Fruit fly (Drosophila melanogaster): ENCODE results near the gene ssp7.

The ssp7 gene

dm6 chrX:11148272-11148835, 8.3 kb upstream of the ssp7 start, which contains the start of gene Ran:
Gene Ran (minus strand): TSS chrX:11148716.
- TF ChIP-seq pad (GFP tag; optimal IDR thresholded peaks at IDR 0.05) (no peak), CG14711 (tag; optimal IDR thresholded peaks at IDR 0.05) (no peak), ovo (GFP tag; optimal IDR thresholded peaks at IDR 0.05) (no peak), bab1 (GFP tag; optimal IDR thresholded peaks at IDR 0.05) (peak; percentile 53), CG7045 (GFP tag; optimal IDR thresholded peaks at IDR 0.05) (no peak)

- TF ChIP-seq tj (GFP tag; optimal IDR thresholded peaks at IDR 0.05) (peak; percentile 61), Mnt (GFP tag; optimal IDR thresholded peaks at IDR 0.05) (peak; percentile 81), Hr96 (GFP tag; optimal IDR thresholded peaks at IDR 0.05) (no peak), cic (GFP tag; optimal IDR thresholded peaks at IDR 0.05) (peak; percentile 9)
These were observed 7.5 kb upstream of the ssp7 start for dm6 chrX:11147553-11148067.

- TF ChIP-seq toe (GFP tag; optimal IDR thresholded peaks at IDR 0.05) (no peak), Mnt (GFP tag; optimal IDR thresholded peaks at IDR 0.05) (no peak), CG7045 (GFP tag; optimal IDR thresholded peaks at IDR 0.05) (peak; percentile 57), cnc (optimal IDR thresholded peaks at IDR 0.05) (no peak), CG11617 (GFP tag; optimal IDR thresholded peaks at IDR 0.05) (peak; percentile 19), kay (GFP tag; ENCODE audit: borderline replicate concordance) (no peak), CG12768 (GFP tag; optimal IDR thresholded peaks at IDR 0.05) (peak; percentile 53), Clk (GFP tag; optimal IDR thresholded peaks at IDR 0.05) (no peak), CG1620 (GFP tag; optimal IDR thresholded peaks at IDR 0.05) (no peak), tj (GFP tag; optimal IDR thresholded peaks at IDR 0.05) (peak; percentile 70), CG14711 (tag; optimal IDR thresholded peaks at IDR 0.05) (peak; percentile 59), bab1 (GFP tag; optimal IDR thresholded peaks at IDR 0.05) (peak; percentile 38), CG7101 (tag; optimal IDR thresholded peaks at IDR 0.05) (peak; percentile 62), ovo (GFP tag; optimal IDR thresholded peaks at IDR 0.05) (no peak), CG5204 (GFP tag; optimal IDR thresholded peaks at IDR 0.05) (peak; percentile 24), Crg-1 (GFP tag; optimal IDR thresholded peaks at IDR 0.05) (no peak), pad (GFP tag; optimal IDR thresholded peaks at IDR 0.05) (peak; percentile 5), cic (GFP tag; optimal IDR thresholded peaks at IDR 0.05) (no peak), CG33017 (tag; optimal IDR thresholded peaks at IDR 0.05) (peak; percentile 63), Hr96 (GFP tag; optimal IDR thresholded peaks at IDR 0.05) (no peak)
These were observed 6.6 kb upstream of the ssp7 start for dm6 chrX:11146598-11147176.

dm6 chrX:11144575-11144974, 4.5 kb upstream of the ssp7 start:
- TF ChIP-seq CG33017 (tag; optimal IDR thresholded peaks at IDR 0.05) (no peak), tj (GFP tag; optimal IDR thresholded peaks at IDR 0.05) (no peak), cnc (optimal IDR thresholded peaks at IDR 0.05) (no peak)

dm6 chrX:11143820-11144219, 3.8 kb upstream of the ssp7 start, which contains the start of gene CG15201:
Gene CG15201 (plus strand): TSS chrX:11144120.
- TF ChIP-seq pad (GFP tag; optimal IDR thresholded peaks at IDR 0.05) (no peak), CG11617 (GFP tag; optimal IDR thresholded peaks at IDR 0.05) (no peak), Clk (GFP tag; optimal IDR thresholded peaks at IDR 0.05) (no peak), kay (GFP tag; ENCODE audit: borderline replicate concordance) (no peak), CG1620 (GFP tag; optimal IDR thresholded peaks at IDR 0.05) (no peak), ovo (GFP tag; optimal IDR thresholded peaks at IDR 0.05) (no peak), toe (GFP tag; optimal IDR thresholded peaks at IDR 0.05) (no peak), cnc (optimal IDR thresholded peaks at IDR 0.05) (no peak), Mnt (GFP tag; optimal IDR thresholded peaks at IDR 0.05) (no peak), Hr96 (GFP tag; optimal IDR thresholded peaks at IDR 0.05) (no peak), Crg-1 (GFP tag; optimal IDR thresholded peaks at IDR 0.05) (no peak), CG12768 (GFP tag; optimal IDR thresholded peaks at IDR 0.05) (no peak), tj (GFP tag; optimal IDR thresholded peaks at IDR 0.05) (no peak), CG7045 (GFP tag; optimal IDR thresholded peaks at IDR 0.05) (no peak), CG33017 (tag; optimal IDR thresholded peaks at IDR 0.05) (no peak), cic (GFP tag; optimal IDR thresholded peaks at IDR 0.05) (no peak)

dm6 chrX:11141785-11142591, 1.9 kb upstream of the ssp7 start, which contains the start of the genes CG15199 and CG15202:
Gene CG15199 (minus strand): TSS chrX:11141835.
Gene CG15202 (plus strand): TSS chrX:11142541.
- TF ChIP-seq CG5204 (GFP tag; optimal IDR thresholded peaks at IDR 0.05) (peak; percentile 19), pad (GFP tag; optimal IDR thresholded peaks at IDR 0.05) (no peak), Crg-1 (GFP tag; optimal IDR thresholded peaks at IDR 0.05) (no peak), CG11617 (GFP tag; optimal IDR thresholded peaks at IDR 0.05) (no peak), kay (GFP tag; ENCODE audit: borderline replicate concordance) (no peak), Hr96 (GFP tag; optimal IDR thresholded peaks at IDR 0.05) (peak; percentile 44), CG14711 (tag; optimal IDR thresholded peaks at IDR 0.05) (no peak), tj (GFP tag; optimal IDR thresholded peaks at IDR 0.05) (no peak), Mnt (GFP tag; optimal IDR thresholded peaks at IDR 0.05) (peak; percentile 11), CG33017 (tag; optimal IDR thresholded peaks at IDR 0.05) (no peak), cic (GFP tag; optimal IDR thresholded peaks at IDR 0.05) (no peak), bab1 (GFP tag; optimal IDR thresholded peaks at IDR 0.05) (no peak), cnc (optimal IDR thresholded peaks at IDR 0.05) (no peak), CG1620 (GFP tag; optimal IDR thresholded peaks at IDR 0.05) (no peak), CG7101 (tag; optimal IDR thresholded peaks at IDR 0.05) (no peak)

Measured in whole organism, adult.